Fruit fly (Drosophila melanogaster) whole organism, embryonic: ENCODE measurements around the gene bero.

Experiments used
- Abd-B ChIP-seq: fragments of 200-800 bp; sonication (Bioruptor generic); optimal IDR thresholded peaks from 2 replicates; lab custom pipeline; 2018; ENCODE audit warnings: missing biosample characterization, mild to moderate bottlenecking, missing genetic modification characterization, moderate library complexity
- Adf1 ChIP-seq: fragments of 200-800 bp; sonication (Bioruptor generic); IDR thresholded peaks from 2 replicates; pipeline ENCODE4 v1.3.6; 2022; ENCODE audit warnings: missing biosample characterization, missing genetic modification characterization
- CG10209 ChIP-seq: fragments of 200-800 bp; sonication (Bioruptor generic); optimal IDR thresholded peaks from 3 replicates; lab custom pipeline; 2017; ENCODE audit warnings: missing biosample characterization, mild to moderate bottlenecking, missing genetic modification characterization, missing genetic modification reagents
- CG10431 ChIP-seq: fragments of 200-800 bp; sonication (Bioruptor generic); optimal IDR thresholded peaks from 3 replicates; lab custom pipeline; 2018; ENCODE audit warnings: missing biosample characterization, mild to moderate bottlenecking, missing genetic modification characterization
- CG12155 ChIP-seq: fragments of 200-800 bp; sonication (Bioruptor generic); optimal IDR thresholded peaks from 3 replicates; lab custom pipeline; 2016; ENCODE audit warnings: missing biosample characterization, missing genetic modification characterization
- CG13296 ChIP-seq: fragments of 200-800 bp; sonication (Bioruptor generic); optimal IDR thresholded peaks from 3 replicates; lab custom pipeline; 2018; ENCODE audit warnings: missing biosample characterization, mild to moderate bottlenecking, missing genetic modification characterization
- CG14050 ChIP-seq: fragments of 200-800 bp; sonication (Bioruptor generic); IDR thresholded peaks from 3 replicates; pipeline ENCODE4 v1.3.6; 2022; ENCODE audit warnings: missing biosample characterization, missing genetic modification characterization
- CG15514 ChIP-seq: fragments of 200-800 bp; sonication (Bioruptor generic); optimal IDR thresholded peaks from 3 replicates; lab custom pipeline; 2017; ENCODE audit warnings: missing biosample characterization, missing genetic modification characterization, mild to moderate bottlenecking, moderate library complexity, missing genetic modification reagents
- CG2120 ChIP-seq: fragments of 200-800 bp; sonication (Bioruptor generic); optimal IDR thresholded peaks from 3 replicates; lab custom pipeline; 2016; ENCODE audit warnings: missing biosample characterization, missing genetic modification characterization
- CG3065 ChIP-seq: fragments of 200-800 bp; sonication (Bioruptor generic); optimal IDR thresholded peaks from 2 replicates; lab custom pipeline; 2016; ENCODE audit warnings: missing biosample characterization, missing genetic modification characterization
- CG31224 ChIP-seq: fragments of 200-800 bp; sonication (Bioruptor generic); IDR thresholded peaks from 2 replicates; pipeline ENCODE4 v1.3.6; 2022; ENCODE audit warnings: missing biosample characterization, missing genetic modification characterization
- CG34422 ChIP-seq: fragments of 200-800 bp; sonication (Bioruptor generic); IDR thresholded peaks from 3 replicates; pipeline ENCODE4 v1.3.6; 2022; ENCODE audit warnings: missing biosample characterization, missing genetic modification characterization
- CG5245 ChIP-seq: fragments of 200-800 bp; sonication (Bioruptor generic); optimal IDR thresholded peaks from 3 replicates; lab custom pipeline; 2016; ENCODE audit warnings: missing biosample characterization, missing genetic modification characterization
- CG5953 ChIP-seq: fragments of 200-800 bp; sonication (Bioruptor generic); IDR thresholded peaks from 2 replicates; pipeline ENCODE4 v1.3.6; 2022; ENCODE audit warnings: missing biosample characterization, missing genetic modification characterization
- CG7928 ChIP-seq: fragments of 200-800 bp; sonication (Bioruptor generic); optimal IDR thresholded peaks from 2 replicates; lab custom pipeline; 2017; ENCODE audit warnings: missing biosample characterization, mild to moderate bottlenecking, missing genetic modification characterization
- CG9817 ChIP-seq: fragments of 200-800 bp; sonication (Bioruptor generic); optimal IDR thresholded peaks from 2 replicates; lab custom pipeline; 2018; ENCODE audit warnings: missing biosample characterization, mild to moderate bottlenecking, missing genetic modification characterization, moderate library complexity
- Dbx ChIP-seq: fragments of 200-800 bp; sonication (Bioruptor generic); IDR thresholded peaks from 3 replicates; pipeline ENCODE4 v1.3.6; 2022; ENCODE audit warnings: missing biosample characterization, missing genetic modification characterization
- Deaf1 ChIP-seq: fragments of 200-800 bp; optimal IDR thresholded peaks from 3 replicates; lab custom pipeline; 2019; ENCODE audit warnings: missing biosample characterization, mild to moderate bottlenecking, missing genetic modification characterization, moderate library complexity
- Dfd ChIP-seq, 2 experiments: fragments of >200 bp; optimal IDR thresholded peaks; 2 replicates each; lab custom pipeline; 2017; ENCODE audit warnings: missing biosample characterization in 2 of 2, missing genetic modification characterization in 2 of 2
- Doc2 ChIP-seq: fragments of 200-800 bp; sonication (Bioruptor generic); IDR thresholded peaks from 2 replicates; pipeline ENCODE4 v1.3.6; 2022; ENCODE audit warnings: missing biosample characterization, missing genetic modification characterization
- Fer3 ChIP-seq: fragments of 200-800 bp; sonication (Bioruptor generic); optimal IDR thresholded peaks from 2 replicates; lab custom pipeline; 2018; ENCODE audit warnings: missing biosample characterization, mild to moderate bottlenecking, missing genetic modification characterization, moderate library complexity
- HLH4C ChIP-seq: fragments of 200-800 bp; sonication (Bioruptor generic); IDR thresholded peaks from 3 replicates; pipeline ENCODE4 v1.3.6; 2022; ENCODE audit warnings: missing biosample characterization, missing genetic modification characterization; ENCODE audit not compliant: partially characterized antibody
- HLHmδ ChIP-seq: fragments of 200-800 bp; sonication (Bioruptor generic); optimal IDR thresholded peaks from 2 replicates; lab custom pipeline; 2018; ENCODE audit warnings: missing biosample characterization, mild to moderate bottlenecking, missing genetic modification characterization, moderate library complexity
- HmgZ ChIP-seq: fragments of 200-800 bp; sonication (Bioruptor generic); optimal IDR thresholded peaks from 2 replicates; lab custom pipeline; 2018; ENCODE audit warnings: missing biosample characterization, mild to moderate bottlenecking, missing genetic modification characterization
- Hr3 ChIP-seq: fragments of 200-800 bp; sonication (Bioruptor generic); optimal IDR thresholded peaks from 3 replicates; lab custom pipeline; 2016; ENCODE audit warnings: missing biosample characterization, missing genetic modification characterization
- Mad ChIP-seq: fragments of 200-800 bp; sonication (Bioruptor generic); optimal IDR thresholded peaks from 2 replicates; lab custom pipeline; 2016; ENCODE audit warnings: missing biosample characterization, missing genetic modification characterization
- Meics ChIP-seq: fragments of 200-800 bp; sonication (Bioruptor generic); optimal IDR thresholded peaks from 2 replicates; lab custom pipeline; 2017; ENCODE audit warnings: missing biosample characterization, mild to moderate bottlenecking, missing genetic modification characterization
- Mes4 ChIP-seq: fragments of 200-800 bp; sonication (Bioruptor generic); optimal IDR thresholded peaks from 2 replicates; lab custom pipeline; 2016; ENCODE audit warnings: missing biosample characterization, missing genetic modification characterization
- NK7.1 ChIP-seq: fragments of 200-800 bp; sonication (Bioruptor generic); optimal IDR thresholded peaks from 3 replicates; lab custom pipeline; 2016; ENCODE audit warnings: missing biosample characterization, missing genetic modification characterization
- Sry-δ ChIP-seq: fragments of 200-800 bp; sonication (Bioruptor generic); optimal IDR thresholded peaks from 2 replicates; lab custom pipeline; 2016; ENCODE audit warnings: missing biosample characterization, missing genetic modification characterization
- ase ChIP-seq: fragments of 200-800 bp; sonication (Bioruptor generic); IDR thresholded peaks from 3 replicates; pipeline ENCODE4 v1.3.6; 2022; ENCODE audit warnings: missing biosample characterization, missing genetic modification characterization
- bowl ChIP-seq: fragments of 200-800 bp; sonication (Bioruptor generic); IDR thresholded peaks from 2 replicates; pipeline ENCODE4 v1.3.6; 2022; ENCODE audit warnings: missing biosample characterization, missing genetic modification characterization
- crol ChIP-seq: fragments of 200-800 bp; sonication (Bioruptor generic); IDR thresholded peaks from 2 replicates; pipeline ENCODE4 v1.3.6; 2022; ENCODE audit warnings: missing biosample characterization, missing genetic modification characterization
- danr ChIP-seq: fragments of 200-800 bp; sonication (Bioruptor generic); IDR thresholded peaks from 2 replicates; pipeline ENCODE4 v1.3.6; 2022; ENCODE audit warnings: missing biosample characterization, missing genetic modification characterization
- dpn ChIP-seq, 2 experiments: fragments of 200-800 bp; sonication (Bioruptor generic); optimal IDR thresholded peaks; 3 replicates each; lab custom pipeline; 2016; ENCODE audit warnings: missing biosample characterization in 2 of 2, missing genetic modification characterization in 2 of 2
- fu2 ChIP-seq: fragments of 200-800 bp; sonication (Bioruptor generic); optimal IDR thresholded peaks from 2 replicates; lab custom pipeline; 2016; ENCODE audit warnings: missing biosample characterization, missing genetic modification characterization
- grn ChIP-seq: fragments of 200-800 bp; sonication (Bioruptor generic); optimal IDR thresholded peaks from 3 replicates; lab custom pipeline; 2017; ENCODE audit warnings: missing biosample characterization, missing genetic modification characterization
- h ChIP-seq: fragments of >200 bp; optimal IDR thresholded peaks from 2 replicates; lab custom pipeline; 2017
- jigr1 ChIP-seq: fragments of 200-800 bp; sonication (Bioruptor generic); IDR thresholded peaks from 3 replicates; pipeline ENCODE4 v1.3.6; 2022; ENCODE audit warnings: missing biosample characterization, missing genetic modification characterization
- mam ChIP-seq: fragments of 200-800 bp; sonication (Bioruptor generic); optimal IDR thresholded peaks from 3 replicates; lab custom pipeline; 2016; ENCODE audit warnings: missing biosample characterization, missing genetic modification characterization
- nerfin-2 ChIP-seq: fragments of 200-800 bp; sonication (Bioruptor generic); IDR thresholded peaks from 2 replicates; pipeline ENCODE4 v1.3.6; 2022; ENCODE audit warnings: missing biosample characterization, missing genetic modification characterization; ENCODE audit not compliant: partially characterized antibody
- odd ChIP-seq: fragments of 200-800 bp; sonication (Bioruptor generic); optimal IDR thresholded peaks from 2 replicates; lab custom pipeline; 2017; ENCODE audit warnings: missing biosample characterization, mild to moderate bottlenecking, missing genetic modification characterization
- pb ChIP-seq: fragments of 200-800 bp; sonication (Bioruptor generic); optimal IDR thresholded peaks from 3 replicates; lab custom pipeline; 2016; ENCODE audit warnings: missing biosample characterization, missing genetic modification characterization
- prd ChIP-seq, 3 experiments: fragments of >200 bp in 2 of 3; fragments of 200-800 bp in 1 of 3; sonication (Bioruptor generic) in 1 of 3; optimal IDR thresholded peaks in 2 of 3; IDR thresholded peaks in 1 of 3; 2 replicates in 2 of 3; 3 replicates in 1 of 3; pipeline versions ENCODE4 v1.3.6 to Lab custom; 2017 to 2022; ENCODE audit warnings: missing biosample characterization in 1 of 3, missing genetic modification characterization in 1 of 3
- psq ChIP-seq: fragments of 200-800 bp; sonication (Bioruptor generic); optimal IDR thresholded peaks from 2 replicates; lab custom pipeline; 2017; ENCODE audit warnings: missing biosample characterization, missing genetic modification characterization
- rib ChIP-seq: fragments of 200-800 bp; sonication (Bioruptor generic); IDR thresholded peaks from 2 replicates; pipeline ENCODE4 v1.3.6; 2022; ENCODE audit warnings: missing biosample characterization, missing genetic modification characterization
- ro ChIP-seq: fragments of 200-800 bp; sonication (Bioruptor generic); IDR thresholded peaks from 2 replicates; pipeline ENCODE4 v1.3.6; 2022; ENCODE audit warnings: missing biosample characterization, missing genetic modification characterization
- sisA ChIP-seq: fragments of 200-800 bp; sonication (Bioruptor generic); IDR thresholded peaks from 2 replicates; pipeline ENCODE4 v1.3.6; 2022; ENCODE audit warnings: missing biosample characterization, missing genetic modification characterization
- sna ChIP-seq: fragments of 200-800 bp; sonication (Bioruptor generic); IDR thresholded peaks from 2 replicates; pipeline ENCODE4 v1.3.6; 2022; ENCODE audit warnings: missing biosample characterization, missing genetic modification characterization; ENCODE audit not compliant: partially characterized antibody
- toy ChIP-seq: fragments of 200-800 bp; sonication (Bioruptor generic); IDR thresholded peaks from 2 replicates; pipeline ENCODE4 v1.3.6; 2022; ENCODE audit warnings: missing biosample characterization, missing genetic modification characterization
- unc-4 ChIP-seq: fragments of 200-800 bp; sonication (Bioruptor generic); IDR thresholded peaks from 2 replicates; pipeline ENCODE4 v1.3.6; 2022; ENCODE audit warnings: missing biosample characterization, missing genetic modification characterization; ENCODE audit not compliant: partially characterized antibody

The bero gene

dm6 chr2L:20896681-20897341, 38.3 kb downstream of the bero start (continued):
- TF ChIP-seq Sry-δ (GFP tag; lab: Kevin White, UChicago) (no peak), Mad (GFP tag; lab: Kevin White, UChicago) (no peak), pb (GFP tag; lab: Kevin White, UChicago) (no peak), HLHmδ (GFP tag; lab: Kevin White, UChicago) (peak; percentile 73), odd (peak; percentile 53), Dfd (GFP tag; optimal IDR thresholded peaks at IDR 0.05; lab: Kevin White, UChicago) (no peak), CG7928 (GFP tag; lab: Kevin White, UChicago) (no peak), Abd-B (no peak), rib (GFP tag; lab: Robert Waterston, UW) (no peak), psq (GFP tag; lab: Kevin White, UChicago) (no peak), mam (GFP tag; lab: Kevin White, UChicago) (no peak), CG3065 (GFP tag; lab: Kevin White, UChicago) (no peak), Mes4 (GFP tag; lab: Kevin White, UChicago) (peak; percentile 13), crol (GFP tag; lab: Robert Waterston, UW) (no peak), grn (GFP tag; lab: Kevin White, UChicago) (peak; percentile 61), Dbx (no peak), CG12155 (GFP tag; lab: Kevin White, UChicago) (no peak), CG5953 (peak; percentile 60), CG10431 (peak; percentile 80), jigr1 (GFP tag; lab: Robert Waterston, UW) (no peak), Hr3 (GFP tag; lab: Kevin White, UChicago) (no peak), danr (GFP tag; lab: Robert Waterston, UW) (no peak), CG10209 (peak; percentile 27), CG9817 (no peak), dpn (GFP tag; optimal IDR thresholded peaks at IDR 0.05; lab: Kevin White, UChicago) (no peak), unc-4 (no peak), Doc2 (GFP tag; lab: Robert Waterston, UW) (no peak), sna (GFP tag; lab: Robert Waterston, UW) (no peak), CG15514 (GFP tag; lab: Kevin White, UChicago) (peak; percentile 13), CG14050 (GFP tag; lab: Robert Waterston, UW) (no peak; the same call in 2 of the 3 replicates), sisA (no peak), CG5245 (no peak), CG13296 (peak; percentile 62), HLH4C (GFP tag; lab: Robert Waterston, UW) (no peak), CG34422 (GFP tag; lab: Robert Waterston, UW) (no peak), Deaf1 (no peak), fu2 (GFP tag; lab: Kevin White, UChicago) (no peak), nerfin-2 (GFP tag; lab: Robert Waterston, UW) (no peak), HmgZ (tag; lab: Kevin White, UChicago) (no peak), NK7.1 (GFP tag; lab: Kevin White, UChicago) (peak; percentile 14), h (lab: Kevin White, UChicago) (no peak), ro (no peak), bowl (GFP tag; lab: Robert Waterston, UW) (no peak), ase (GFP tag; lab: Robert Waterston, UW) (no peak), Meics (no peak), Adf1 (GFP tag; lab: Robert Waterston, UW) (no peak), CG2120 (GFP tag; lab: Kevin White, UChicago) (no peak), Fer3 (tag; lab: Kevin White, UChicago) (peak; percentile 46), toy (no peak), prd (optimal IDR thresholded peaks at IDR 0.05; lab: Kevin White, UChicago) (no peak), prd (GFP tag; IDR thresholded peaks at IDR 0.05; lab: Robert Waterston, UW) (no peak), CG31224 (GFP tag; lab: Robert Waterston, UW) (no peak)
